Worm (Caenorhabditis elegans) whole organism, mixed stage, embryonic: ENCODE results near the gene ttbk-6.

Experiments
- blmp-1 ChIP-seq: fragments of 150-350 bp; optimal IDR thresholded peaks from 2 replicates; lab custom pipeline; 2014; ENCODE audit warnings: missing biosample characterization, missing genetic modification characterization
- mep-1 ChIP-seq: fragments of 150-350 bp; optimal IDR thresholded peaks from 2 replicates; lab custom pipeline; 2017; ENCODE audit warnings: missing biosample characterization, missing genetic modification reagents, missing genetic modification characterization, inconsistent platforms

ce11 chrIII:5119063-5119462 is 44.6 kb downstream of the ttbk-6 start:
- no peak for TF ChIP-seq mep-1 (tag; lab: Kevin White, UChicago)
- no peak for TF ChIP-seq blmp-1 (tag; lab: Kevin White, UChicago)
